Worm (Caenorhabditis elegans) whole organism, late embryonic: ENCODE data around the gene C30H6.5.

Source experiments
- C08G9.2 ChIP-seq: sonication (generic microtip); optimal IDR thresholded peaks from 2 replicates; lab custom pipeline; 2016; ENCODE audit warnings: mild to moderate bottlenecking, missing genetic modification characterization, moderate library complexity, missing compliant biosample characterization
- F13H6.1 ChIP-seq: sonication (generic microtip); optimal IDR thresholded peaks from 2 replicates; lab custom pipeline; 2016; ENCODE audit warnings: missing genetic modification characterization, missing compliant biosample characterization
- K02D7.2 ChIP-seq: sonication (generic microtip); optimal IDR thresholded peaks from 2 replicates; lab custom pipeline; 2017; ENCODE audit warnings: mild to moderate bottlenecking, missing genetic modification characterization, missing compliant biosample characterization
- Y22D7AL.16 ChIP-seq: sonication (generic microtip); optimal IDR thresholded peaks from 2 replicates; lab custom pipeline; 2016; ENCODE audit warnings: missing genetic modification characterization, missing compliant biosample characterization
- ahr-1 ChIP-seq: sonication (generic microtip); optimal IDR thresholded peaks from 2 replicates; lab custom pipeline; 2016; ENCODE audit warnings: missing genetic modification characterization, missing compliant biosample characterization
- ceh-14 ChIP-seq: sonication (generic microtip); optimal IDR thresholded peaks from 2 replicates; lab custom pipeline; 2016; ENCODE audit warnings: missing genotype, missing genetic modification characterization, missing compliant biosample characterization
- ceh-19 ChIP-seq: fragments of 200-800 bp; sonication (Bioruptor generic); optimal IDR thresholded peaks from 2 replicates; lab custom pipeline; 2018; ENCODE audit warnings: mild to moderate bottlenecking, missing genetic modification characterization, missing compliant biosample characterization
- ceh-6 ChIP-seq: fragments of 200-800 bp; sonication (Bioruptor generic); optimal IDR thresholded peaks from 2 replicates; lab custom pipeline; 2018; ENCODE audit warnings: mild to moderate bottlenecking, missing genetic modification characterization, missing compliant biosample characterization
- ceh-9 ChIP-seq: sonication (generic microtip); optimal IDR thresholded peaks from 2 replicates; lab custom pipeline; 2016; ENCODE audit warnings: mild to moderate bottlenecking, missing genetic modification characterization, inconsistent platforms, missing compliant biosample characterization
- che-1 ChIP-seq: sonication (generic microtip); optimal IDR thresholded peaks from 2 replicates; lab custom pipeline; 2016; ENCODE audit warnings: mild to moderate bottlenecking, missing genetic modification characterization, missing compliant biosample characterization
- dmd-4 ChIP-seq: sonication (generic microtip); optimal IDR thresholded peaks from 2 replicates; lab custom pipeline; 2016; ENCODE audit warnings: borderline replicate concordance, missing genetic modification characterization, missing compliant biosample characterization
- dve-1 ChIP-seq: sonication (generic microtip); optimal IDR thresholded peaks from 2 replicates; lab custom pipeline; 2017; ENCODE audit warnings: antibody characterized with exemption, mild to moderate bottlenecking, missing genetic modification characterization, missing compliant biosample characterization
- elt-2 ChIP-seq: sonication (generic microtip); optimal IDR thresholded peaks from 2 replicates; lab custom pipeline; 2016; ENCODE audit warnings: missing genetic modification reagents, missing genetic modification characterization, missing compliant biosample characterization
- elt-4 ChIP-seq: sonication (generic microtip); optimal IDR thresholded peaks from 2 replicates; lab custom pipeline; 2016; ENCODE audit warnings: missing genetic modification characterization, missing compliant biosample characterization
- fkh-10 ChIP-seq: fragments of 150-350 bp; optimal IDR thresholded peaks from 2 replicates; lab custom pipeline; 2014; ENCODE audit warnings: missing biosample characterization, missing genetic modification reagents, missing genetic modification characterization
- fkh-6 ChIP-seq: sonication (generic microtip); optimal IDR thresholded peaks from 2 replicates; lab custom pipeline; 2016; ENCODE audit warnings: missing genetic modification characterization, missing compliant biosample characterization
- gmeb-2 ChIP-seq: sonication (generic microtip); optimal IDR thresholded peaks from 2 replicates; lab custom pipeline; 2016; ENCODE audit warnings: missing genetic modification characterization, inconsistent platforms, missing compliant biosample characterization
- nhr-11 ChIP-seq: fragments of 150-350 bp; optimal IDR thresholded peaks from 2 replicates; lab custom pipeline; 2014; ENCODE audit warnings: missing biosample characterization, missing genetic modification characterization
- nhr-232 ChIP-seq: sonication (generic microtip); optimal IDR thresholded peaks from 2 replicates; lab custom pipeline; 2016; ENCODE audit warnings: missing genetic modification characterization, missing compliant biosample characterization
- odd-2 ChIP-seq: sonication (generic microtip); optimal IDR thresholded peaks from 2 replicates; lab custom pipeline; 2017; ENCODE audit warnings: antibody characterized with exemption, mild to moderate bottlenecking, missing genetic modification characterization, missing compliant biosample characterization
- pat-9 ChIP-seq: fragments of 200-800 bp; sonication (Bioruptor generic); optimal IDR thresholded peaks from 2 replicates; lab custom pipeline; 2018; ENCODE audit warnings: mild to moderate bottlenecking, missing genetic modification characterization, moderate library complexity, missing compliant biosample characterization
- pqm-1 ChIP-seq: sonication (generic microtip); optimal IDR thresholded peaks from 2 replicates; lab custom pipeline; 2016; ENCODE audit warnings: missing genetic modification characterization, missing compliant biosample characterization
- rnt-1 ChIP-seq: sonication (generic microtip); optimal IDR thresholded peaks from 2 replicates; lab custom pipeline; 2016; ENCODE audit warnings: missing genetic modification characterization, missing compliant biosample characterization
- sdc-2 ChIP-seq: sonication (generic microtip); optimal IDR thresholded peaks from 2 replicates; lab custom pipeline; 2016; ENCODE audit warnings: missing genotype, missing genetic modification characterization, missing compliant biosample characterization
- sox-4 ChIP-seq: sonication (generic microtip); optimal IDR thresholded peaks from 2 replicates; lab custom pipeline; 2017; ENCODE audit warnings: mild to moderate bottlenecking, missing genetic modification characterization, inconsistent platforms, missing compliant biosample characterization
- tbx-7 ChIP-seq: sonication (generic microtip); optimal IDR thresholded peaks from 2 replicates; lab custom pipeline; 2016; ENCODE audit warnings: missing genotype, missing genetic modification characterization, missing compliant biosample characterization
- ztf-16 ChIP-seq: sonication (generic microtip); optimal IDR thresholded peaks from 2 replicates; lab custom pipeline; 2017; ENCODE audit warnings: missing genetic modification characterization, missing compliant biosample characterization

The C30H6.5 gene

DNA sequence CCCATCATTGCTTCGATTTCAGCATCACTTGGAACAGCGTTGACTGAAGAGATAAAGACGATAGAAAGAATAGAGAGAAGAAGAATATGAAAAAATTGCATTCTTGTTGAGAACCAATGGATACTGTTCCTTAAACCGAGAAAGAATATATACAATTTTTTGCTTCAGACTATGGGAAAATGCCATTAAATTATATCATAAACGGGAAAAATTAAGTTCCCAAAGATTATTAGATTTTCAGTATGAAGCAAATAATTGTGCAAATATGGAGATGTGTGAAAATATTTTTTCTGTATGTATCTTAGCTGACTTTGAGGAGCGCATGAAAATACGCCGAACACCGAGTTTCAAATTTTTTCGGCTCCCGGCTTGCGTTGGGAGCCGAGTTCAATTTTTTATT, 35.9 kb downstream of the C30H6.5 start, which contains the start of gene T02D1.9:
T02D1.9 (minus strand) TSS at position 101 of the 400 bp plus-strand sequence.
- no peak for TF ChIP-seq fkh-10 (GFP tag; lab: Kevin White, UChicago)
- TF ChIP-seq pqm-1 (tag; lab: Kevin White, UChicago): no peak
- TF ChIP-seq odd-2 (tag; lab: Kevin White, UChicago): no peak
- TF ChIP-seq rnt-1 (tag; lab: Kevin White, UChicago): no peak

DNA sequence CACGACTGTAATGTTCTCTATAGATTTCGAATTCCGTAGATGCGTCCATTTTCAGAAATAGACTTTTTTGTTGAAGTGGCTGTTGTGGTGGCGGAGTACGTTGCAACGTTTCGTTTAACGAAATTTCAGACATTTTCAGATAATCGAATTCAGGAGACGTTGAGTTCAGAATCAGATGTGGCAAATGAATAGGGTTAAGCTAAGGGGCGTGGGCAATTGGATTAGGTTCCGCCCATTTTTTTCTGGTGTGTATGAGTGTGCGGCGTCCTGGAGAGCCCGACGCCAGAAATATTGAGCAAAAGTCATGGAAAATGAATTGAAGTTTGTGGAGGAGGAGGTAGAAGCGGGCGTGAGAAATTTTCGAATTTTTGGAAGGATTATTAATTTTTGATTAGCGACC, 41.8 kb downstream of the C30H6.5 start:
- TF ChIP-seq dmd-4 (no peak), ahr-1 (no peak), tbx-7 (tag; lab: Kevin White, UChicago) (no peak), ceh-19 (GFP tag; lab: Kevin White, UChicago) (no peak), ceh-14 (tag; lab: Kevin White, UChicago) (no peak), Y22D7AL.16 (no peak), sox-4 (tag; lab: Kevin White, UChicago) (no peak), fkh-6 (tag; lab: Kevin White, UChicago) (no peak), nhr-11 (tag; lab: Kevin White, UChicago) (no peak)

DNA sequence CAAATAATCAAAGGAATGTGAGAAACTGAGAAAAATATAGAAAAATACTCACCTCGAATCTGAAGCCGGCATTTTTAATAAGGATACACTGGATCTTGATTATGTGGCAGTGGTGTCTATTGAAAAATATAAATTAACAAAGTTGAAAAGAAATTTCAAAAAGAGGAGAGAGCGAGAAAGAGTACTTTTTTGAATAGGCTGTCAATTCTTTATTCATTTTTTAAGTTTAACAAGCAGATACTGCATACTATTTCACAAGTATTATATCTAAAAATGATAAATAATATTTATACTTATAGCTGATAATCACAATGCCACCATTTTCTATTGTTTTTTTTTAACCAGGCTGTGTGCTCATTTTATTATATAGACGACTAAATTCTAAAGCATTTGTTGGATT, 46.2 kb downstream of the C30H6.5 start, which contains the start of gene npr-26:
npr-26 (minus strand) TSS at position 101 of the 400 bp plus-strand sequence.
- TF ChIP-seq pat-9 (tag; lab: Kevin White, UChicago) (no peak), odd-2 (tag; lab: Kevin White, UChicago) (no peak), Y22D7AL.16 (no peak), elt-4 (tag; lab: Kevin White, UChicago) (no peak), K02D7.2 (no peak), sdc-2 (tag; lab: Kevin White, UChicago) (no peak), ztf-16 (tag; lab: Kevin White, UChicago) (no peak), fkh-10 (GFP tag; lab: Kevin White, UChicago) (no peak), ceh-9 (tag; lab: Kevin White, UChicago) (no peak), che-1 (tag; lab: Kevin White, UChicago) (no peak), elt-2 (no peak), gmeb-2 (tag; lab: Kevin White, UChicago) (no peak), C08G9.2 (tag; lab: Kevin White, UChicago) (no peak), F13H6.1 (tag; lab: Kevin White, UChicago) (no peak), ceh-6 (no peak), nhr-232 (tag; lab: Kevin White, UChicago) (no peak), dve-1 (tag; lab: Kevin White, UChicago) (no peak)
- TF ChIP-seq, all 69 proteins: peak for 0
